Worm (Caenorhabditis elegans) whole organism, L4 larva: ENCODE measurements around the gene mfsd-6.

Experiments
- D1046.2 ChIP-seq: fragments of 200-800 bp; sonication (Bioruptor generic); IDR thresholded peaks from 2 replicates; pipeline ENCODE4 v1.3.6; 2022; ENCODE audit warnings: missing genetic modification characterization, missing compliant biosample characterization
- F10B5.3 ChIP-seq: sonication (generic microtip); optimal IDR thresholded peaks from 2 replicates; lab custom pipeline; 2016; ENCODE audit warnings: mild to moderate bottlenecking, missing genetic modification characterization, missing compliant biosample characterization
- F49E8.2 ChIP-seq: sonication (generic microtip); optimal IDR thresholded peaks from 2 replicates; lab custom pipeline; 2016; ENCODE audit warnings: missing compliant biosample characterization, mild to moderate bottlenecking, missing genetic modification characterization, borderline replicate concordance
- R02D3.7 ChIP-seq: fragments of 150-350 bp; sonication (generic microtip); optimal IDR thresholded peaks from 3 replicates; lab custom pipeline; 2014; ENCODE audit warnings: missing biosample characterization, missing genetic modification characterization
- T20F7.1 ChIP-seq: fragments of 200-800 bp; sonication (Bioruptor generic); optimal IDR thresholded peaks from 2 replicates; lab custom pipeline; 2018; ENCODE audit warnings: mild to moderate bottlenecking, missing genetic modification characterization, missing compliant biosample characterization
- Y105C5A.15 ChIP-seq: fragments of 200-800 bp; sonication (Bioruptor generic); IDR thresholded peaks from 2 replicates; pipeline ENCODE4 v1.3.6; 2022; ENCODE audit warnings: missing genetic modification characterization, missing compliant biosample characterization
- Y75B8A.6 ChIP-seq: fragments of 200-800 bp; sonication (Bioruptor generic); IDR thresholded peaks from 2 replicates; pipeline ENCODE4 v1.3.6; 2022; ENCODE audit warnings: missing genetic modification reagents, missing genetic modification characterization, missing compliant biosample characterization
- arid-1 ChIP-seq: fragments of 200-800 bp; sonication (Bioruptor generic); conservative IDR thresholded peaks from 2 replicates; pipeline ENCODE4 v1.3.6; 2022; ENCODE audit warnings: missing genetic modification reagents, missing genetic modification characterization, missing compliant biosample characterization
- ceh-20 ChIP-seq: fragments of 200-800 bp; sonication (Bioruptor generic); IDR thresholded peaks from 2 replicates; pipeline ENCODE4 v1.3.6; 2022; ENCODE audit warnings: missing genetic modification reagents, missing genetic modification characterization, missing compliant biosample characterization
- ceh-28 ChIP-seq: fragments of 150-350 bp; optimal IDR thresholded peaks from 2 replicates; lab custom pipeline; 2014; ENCODE audit warnings: missing biosample characterization, missing genetic modification reagents, missing genetic modification characterization
- ceh-32 ChIP-seq: sonication (generic microtip); optimal IDR thresholded peaks from 2 replicates; lab custom pipeline; 2016; ENCODE audit warnings: mild to moderate bottlenecking, missing genetic modification characterization, missing compliant biosample characterization; ENCODE audit not compliant: poor library complexity
- ces-1 ChIP-seq: fragments of 150-350 bp; sonication (generic microtip); optimal IDR thresholded peaks from 4 replicates; lab custom pipeline; 2014; ENCODE audit warnings: missing biosample characterization, missing genetic modification reagents, missing genetic modification characterization
- ctbp-1 ChIP-seq: fragments of 200-800 bp; sonication (Bioruptor generic); IDR thresholded peaks from 2 replicates; pipeline ENCODE4 v1.3.6; 2022; ENCODE audit warnings: missing genetic modification reagents, missing genetic modification characterization, missing compliant biosample characterization
- daf-12 ChIP-seq: fragments of 150-350 bp; optimal IDR thresholded peaks from 2 replicates; lab custom pipeline; 2014; ENCODE audit warnings: missing biosample characterization, missing genetic modification reagents, missing genetic modification characterization
- daf-8 ChIP-seq: fragments of 200-800 bp; sonication (Bioruptor generic); IDR thresholded peaks from 2 replicates; pipeline ENCODE4 v1.3.6; 2022; ENCODE audit warnings: missing genetic modification characterization, missing compliant biosample characterization
- dmd-6 ChIP-seq: fragments of 200-800 bp; sonication (Bioruptor generic); IDR thresholded peaks from 2 replicates; pipeline ENCODE4 v1.3.6; 2022; ENCODE audit warnings: missing genetic modification reagents, missing genetic modification characterization, missing compliant biosample characterization
- dmd-9 ChIP-seq: fragments of 200-800 bp; sonication (Bioruptor generic); IDR thresholded peaks from 2 replicates; pipeline ENCODE4 v1.3.6; 2022; ENCODE audit warnings: missing genetic modification reagents, missing genetic modification characterization, missing compliant biosample characterization
- dpl-1 ChIP-seq: fragments of 150-350 bp; optimal IDR thresholded peaks from 2 replicates; lab custom pipeline; 2014; ENCODE audit warnings: missing biosample characterization, missing genetic modification reagents, missing genetic modification characterization
- duxl-1 ChIP-seq: sonication (generic microtip); optimal IDR thresholded peaks from 2 replicates; lab custom pipeline; 2016; ENCODE audit warnings: mild to moderate bottlenecking, missing genetic modification characterization, moderate library complexity, missing compliant biosample characterization; ENCODE audit not compliant: poor library complexity
- dve-1 ChIP-seq: sonication (generic microtip); optimal IDR thresholded peaks from 2 replicates; lab custom pipeline; 2017; ENCODE audit warnings: antibody characterized with exemption, mild to moderate bottlenecking, missing genetic modification characterization, missing compliant biosample characterization; ENCODE audit not compliant: insufficient read depth
- egl-43 ChIP-seq: fragments of 200-800 bp; sonication (Bioruptor generic); IDR thresholded peaks from 2 replicates; pipeline ENCODE4 v1.3.6; 2022; ENCODE audit warnings: missing genetic modification reagents, missing genetic modification characterization, missing compliant biosample characterization
- fkh-10 ChIP-seq: fragments of 150-350 bp; optimal IDR thresholded peaks from 2 replicates; lab custom pipeline; 2014; ENCODE audit warnings: missing biosample characterization, missing genetic modification reagents, missing genetic modification characterization
- hlh-30 ChIP-seq: sonication (generic microtip); optimal IDR thresholded peaks from 2 replicates; lab custom pipeline; 2017; ENCODE audit warnings: antibody characterized with exemption, mild to moderate bottlenecking, missing genetic modification characterization, missing compliant biosample characterization; ENCODE audit not compliant: insufficient read depth
- hmg-1.1 ChIP-seq: fragments of 200-800 bp; sonication (Bioruptor generic); IDR thresholded peaks from 2 replicates; pipeline ENCODE4 v1.3.6; 2022; ENCODE audit warnings: missing genetic modification reagents, missing genetic modification characterization, missing compliant biosample characterization
- jun-1 ChIP-seq: fragments of 150-350 bp; optimal IDR thresholded peaks from 2 replicates; lab custom pipeline; 2014; ENCODE audit warnings: missing biosample characterization, missing genetic modification reagents, missing genetic modification characterization
- lim-7 ChIP-seq: fragments of 200-800 bp; sonication (Bioruptor generic); IDR thresholded peaks from 2 replicates; pipeline ENCODE4 v1.3.6; 2022; ENCODE audit warnings: missing genetic modification characterization, missing compliant biosample characterization
- lin-1 ChIP-seq: fragments of 200-800 bp; sonication (Bioruptor generic); IDR thresholded peaks from 2 replicates; pipeline ENCODE4 v1.3.6; 2022; ENCODE audit warnings: missing genetic modification reagents, missing genetic modification characterization, missing compliant biosample characterization
- lin-13 ChIP-seq: fragments of 150-350 bp; optimal IDR thresholded peaks from 2 replicates; lab custom pipeline; 2014; ENCODE audit warnings: missing biosample characterization, missing genetic modification reagents, missing genetic modification characterization
- lin-29 ChIP-seq: fragments of 200-800 bp; sonication (Bioruptor generic); IDR thresholded peaks from 2 replicates; pipeline ENCODE4 v1.3.6; 2022; ENCODE audit warnings: missing genetic modification reagents, missing genetic modification characterization, missing compliant biosample characterization
- lin-38 ChIP-seq: fragments of 200-800 bp; sonication (Bioruptor generic); IDR thresholded peaks from 2 replicates; pipeline ENCODE4 v1.3.6; 2022; ENCODE audit warnings: missing genetic modification reagents, missing genetic modification characterization, missing compliant biosample characterization
- lir-3 ChIP-seq: sonication (generic microtip); optimal IDR thresholded peaks from 2 replicates; lab custom pipeline; 2016; ENCODE audit warnings: mild to moderate bottlenecking, missing genetic modification characterization, missing compliant biosample characterization
- mdl-1 ChIP-seq, 2 experiments: fragments of 150-350 bp in 1 of 2; sonication (generic microtip) in 1 of 2; optimal IDR thresholded peaks; 2 replicates each; lab custom pipeline; 2014 to 2017; ENCODE audit warnings: missing biosample characterization in 2 of 2, missing genetic modification characterization in 2 of 2
- mep-1 ChIP-seq: fragments of 150-350 bp; sonication (generic microtip); optimal IDR thresholded peaks from 3 replicates; lab custom pipeline; 2014; ENCODE audit warnings: missing biosample characterization, missing genetic modification characterization
- nhr-102 ChIP-seq: sonication (generic microtip); optimal IDR thresholded peaks from 2 replicates; lab custom pipeline; 2016; ENCODE audit warnings: mild to moderate bottlenecking, missing genetic modification characterization, moderate library complexity, missing compliant biosample characterization
- nhr-25 ChIP-seq: sonication (generic microtip); optimal IDR thresholded peaks from 2 replicates; lab custom pipeline; 2017; ENCODE audit warnings: missing genetic modification characterization, mild to moderate bottlenecking, missing compliant biosample characterization, antibody characterized with exemption, moderate library complexity, borderline replicate concordance; ENCODE audit not compliant: insufficient read depth
- nhr-48 ChIP-seq: sonication (generic microtip); optimal IDR thresholded peaks from 2 replicates; lab custom pipeline; 2016; ENCODE audit warnings: mild to moderate bottlenecking, missing genetic modification characterization, missing compliant biosample characterization
- nhr-76 ChIP-seq: fragments of 150-350 bp; optimal IDR thresholded peaks from 2 replicates; lab custom pipeline; 2014; ENCODE audit warnings: missing biosample characterization, missing genetic modification characterization
- pha-4 ChIP-seq, 2 experiments: fragments of 150-350 bp in 1 of 2; fragments of 200-800 bp in 1 of 2; sonication (Bioruptor generic) in 1 of 2; IDR thresholded peaks in 1 of 2; optimal IDR thresholded peaks in 1 of 2; 2 replicates each; pipeline versions ENCODE4 v1.3.6 to Lab custom; 2014 to 2022; ENCODE audit warnings: missing genetic modification characterization in 2 of 2, missing genetic modification reagents in 2 of 2, missing biosample characterization in 1 of 2, missing compliant biosample characterization in 1 of 2
- php-3 ChIP-seq: fragments of 200-800 bp; sonication (Bioruptor generic); IDR thresholded peaks from 2 replicates; pipeline ENCODE4 v1.3.6; 2022; ENCODE audit warnings: missing genetic modification reagents, missing genetic modification characterization, missing compliant biosample characterization
- skn-1 ChIP-seq: fragments of 150-350 bp; optimal IDR thresholded peaks from 2 replicates; lab custom pipeline; 2014; ENCODE audit warnings: missing biosample characterization, missing genetic modification characterization
- snpc-1.2 ChIP-seq: fragments of 200-800 bp; sonication (Bioruptor generic); IDR thresholded peaks from 2 replicates; pipeline ENCODE4 v1.3.6; 2022; ENCODE audit warnings: missing genetic modification reagents, missing genetic modification characterization, missing compliant biosample characterization
- spr-1 ChIP-seq: sonication (generic microtip); optimal IDR thresholded peaks from 2 replicates; lab custom pipeline; 2016; ENCODE audit warnings: mild to moderate bottlenecking, missing genetic modification characterization, missing compliant biosample characterization
- tag-97 ChIP-seq: fragments of 200-800 bp; sonication (Bioruptor generic); IDR thresholded peaks from 2 replicates; pipeline ENCODE4 v1.3.6; 2022; ENCODE audit warnings: missing genetic modification characterization, missing compliant biosample characterization
- unc-62 ChIP-seq, 3 experiments: fragments of 150-350 bp in 1 of 3; sonication (generic microtip); optimal IDR thresholded peaks in 2 of 3; peaks in 1 of 3; 1 replicate in 1 of 3; 2 replicates in 2 of 3; lab custom pipeline; 2014 to 2017; ENCODE audit warnings: missing biosample characterization in 3 of 3, missing genetic modification characterization in 3 of 3, missing genetic modification reagents in 3 of 3, missing genotype in 1 of 3
- vab-7 ChIP-seq: fragments of 200-800 bp; sonication (Bioruptor generic); IDR thresholded peaks from 2 replicates; pipeline ENCODE4 v1.3.6; 2022; ENCODE audit warnings: missing genetic modification reagents, missing genetic modification characterization, missing compliant biosample characterization
- zag-1 ChIP-seq: fragments of 150-350 bp; optimal IDR thresholded peaks from 2 replicates; lab custom pipeline; 2014; ENCODE audit warnings: missing biosample characterization, missing genetic modification characterization
- zfp-3 ChIP-seq: fragments of 200-800 bp; sonication (Bioruptor generic); conservative IDR thresholded peaks from 2 replicates; pipeline ENCODE4 v1.3.6; 2022; ENCODE audit warnings: missing genetic modification reagents, missing genetic modification characterization, missing compliant biosample characterization
- zip-2 ChIP-seq: fragments of 150-350 bp; optimal IDR thresholded peaks from 2 replicates; lab custom pipeline; 2014; ENCODE audit warnings: missing biosample characterization, missing genetic modification characterization

mfsd-6 gene

DNA sequence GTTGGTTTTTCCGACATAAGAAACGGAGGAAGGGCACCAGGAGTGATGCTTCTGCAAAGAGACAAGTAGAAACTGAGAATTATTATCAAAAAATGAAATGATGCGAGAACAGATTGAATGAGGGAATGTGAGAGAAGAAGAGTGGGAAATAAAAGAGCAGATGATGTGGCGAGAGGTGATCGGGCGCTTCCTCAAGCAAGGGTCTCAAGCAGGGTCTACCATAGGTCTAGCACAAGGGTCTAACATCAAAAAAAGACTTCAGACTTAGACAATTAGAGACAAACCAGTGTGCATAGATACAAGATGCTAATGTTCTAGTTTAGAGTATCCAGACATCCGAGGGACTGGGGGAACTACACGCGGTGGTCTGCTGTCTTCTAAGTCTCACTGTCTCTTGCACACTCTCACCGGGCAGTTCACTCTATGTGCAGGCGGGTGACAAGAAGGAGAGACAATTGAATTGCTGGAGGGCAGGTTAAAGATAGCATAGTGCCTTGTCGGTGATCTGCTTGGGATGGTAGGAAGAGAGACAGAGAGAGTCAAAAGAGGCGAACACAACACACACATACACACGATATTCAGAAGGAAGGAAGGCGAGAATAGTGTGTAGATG lies 9.0 kb downstream of the mfsd-6 start, which contains the start of gene R13A5.7 (continued):
- TF ChIP-seq spr-1 (tag; lab: Kevin White, UChicago), result peak; percentile 15
- TF ChIP-seq zfp-3 (GFP tag; lab: Robert Waterston, UW), result no peak
- no peak for TF ChIP-seq vab-7 (GFP tag; lab: Robert Waterston, UW)
- no peak for TF ChIP-seq skn-1 (tag; lab: Kevin White, UChicago)
- TF ChIP-seq jun-1 (tag; lab: Kevin White, UChicago), result no peak
- TF ChIP-seq nhr-25 (tag; lab: Kevin White, UChicago), result peak; percentile 70
- TF ChIP-seq dmd-9 (GFP tag; lab: Robert Waterston, UW), result no peak
- TF ChIP-seq tag-97 (GFP tag; lab: Robert Waterston, UW), result no peak
- TF ChIP-seq dpl-1 (GFP tag; lab: Kevin White, UChicago), result peak; percentile 48
- no peak for TF ChIP-seq nhr-76 (tag; lab: Kevin White, UChicago)
- TF ChIP-seq lin-13 (GFP tag; lab: Kevin White, UChicago), result peak; percentile 54
- TF ChIP-seq zag-1 (tag; lab: Kevin White, UChicago), result no peak
- no peak for TF ChIP-seq Y75B8A.6 (GFP tag; lab: Robert Waterston, UW)
- 0 out of 2 replicates have a peak, but pooled peaks have one; percentile 35 for TF ChIP-seq lin-1 (GFP tag; lab: Robert Waterston, UW)
- TF ChIP-seq fkh-10 (GFP tag; lab: Kevin White, UChicago), result peak; percentile 66
- peak; percentile 63 for TF ChIP-seq T20F7.1 (GFP tag; lab: Kevin White, UChicago)
- TF ChIP-seq hmg-1.1 (GFP tag; lab: Robert Waterston, UW), result peak; percentile 89
- TF ChIP-seq lin-29, result no peak
- TF ChIP-seq ceh-28, result no peak
- TF ChIP-seq Y105C5A.15 (GFP tag; lab: Robert Waterston, UW), result no peak
- no peak; the same call in 1 of the 2 replicates for TF ChIP-seq egl-43 (GFP tag; lab: Robert Waterston, UW)
- TF ChIP-seq mdl-1 (tag; optimal IDR thresholded peaks at IDR 0.05; lab: Kevin White, UChicago), result peak; percentile 95 to 96
- no peak for TF ChIP-seq lir-3
- TF ChIP-seq ceh-20, result no peak; the same call in 1 of the 2 replicates
- no peak for TF ChIP-seq ces-1 (GFP tag; lab: Kevin White, UChicago)
- TF ChIP-seq R02D3.7 (tag; lab: Kevin White, UChicago), result no peak
- no peak for TF ChIP-seq pha-4 (GFP tag; IDR thresholded peaks at IDR 0.05; lab: Robert Waterston, UW)
- TF ChIP-seq pha-4 (tag; optimal IDR thresholded peaks at IDR 0.05; lab: Kevin White, UChicago), result peak; percentile 39
- no peak for TF ChIP-seq snpc-1.2
- TF ChIP-seq lin-38 (GFP tag; lab: Robert Waterston, UW), result peak; percentile 59
- no peak for TF ChIP-seq lim-7 (GFP tag; lab: Robert Waterston, UW)
- TF ChIP-seq nhr-102 (tag; lab: Kevin White, UChicago), result peak; percentile 68
- TF ChIP-seq zip-2 (tag; lab: Kevin White, UChicago), result no peak
- TF ChIP-seq ctbp-1, result peak; percentile 63; the same call in 1 of the 2 replicates
- peak; percentile 35 for TF ChIP-seq F10B5.3 (tag; lab: Kevin White, UChicago)
- TF ChIP-seq daf-12 (tag; lab: Kevin White, UChicago), result no peak
- peak; percentile 47 for TF ChIP-seq nhr-48 (tag; lab: Kevin White, UChicago)
- TF ChIP-seq D1046.2 (GFP tag; lab: Robert Waterston, UW), result no peak
- TF ChIP-seq ceh-32 (tag; lab: Kevin White, UChicago), result no peak
- TF ChIP-seq mep-1, result peak; percentile 83
- peak; percentile 88 for TF ChIP-seq dve-1 (tag; lab: Kevin White, UChicago)
- TF ChIP-seq dmd-6, result peak; percentile 77
- peak in 1 of 2 experiments; percentile 97 for TF ChIP-seq unc-62 (GFP tag; optimal IDR thresholded peaks at IDR 0.05 in 1 of 2; lab: Kevin White, UChicago)
- no peak for TF ChIP-seq unc-62 (tag; optimal IDR thresholded peaks at IDR 0.05; lab: Kevin White, UChicago)
- no peak for TF ChIP-seq daf-8 (GFP tag; lab: Robert Waterston, UW)
- TF ChIP-seq php-3 (GFP tag; lab: Robert Waterston, UW), result 0 out of 2 replicates have a peak, but pooled peaks have one; percentile 46
- TF ChIP-seq F49E8.2 (tag; lab: Kevin White, UChicago), result no peak
- peak; percentile 22 for TF ChIP-seq duxl-1 (tag; lab: Kevin White, UChicago)
- peak; percentile 95 for TF ChIP-seq hlh-30 (tag; lab: Kevin White, UChicago)
- peak; percentile 75; the same call in 1 of the 2 replicates for TF ChIP-seq arid-1
